Worm (Caenorhabditis elegans) whole organism, L4 larva: ENCODE results near the gene dhs-16.

Experiments used
- F10B5.3 ChIP-seq: sonication (generic microtip); optimal IDR thresholded peaks from 2 replicates; lab custom pipeline; 2016; ENCODE audit warnings: mild to moderate bottlenecking, missing genetic modification characterization, missing compliant biosample characterization
- F37D6.2 ChIP-seq: sonication (generic microtip); optimal IDR thresholded peaks from 2 replicates; lab custom pipeline; 2016; ENCODE audit warnings: mild to moderate bottlenecking, missing genetic modification characterization, missing compliant biosample characterization
- F49E8.2 ChIP-seq: sonication (generic microtip); optimal IDR thresholded peaks from 2 replicates; lab custom pipeline; 2016; ENCODE audit warnings: missing compliant biosample characterization, mild to moderate bottlenecking, missing genetic modification characterization, borderline replicate concordance
- T20F7.1 ChIP-seq: fragments of 200-800 bp; sonication (Bioruptor generic); optimal IDR thresholded peaks from 2 replicates; lab custom pipeline; 2018; ENCODE audit warnings: mild to moderate bottlenecking, missing genetic modification characterization, missing compliant biosample characterization
- Y105C5A.15 ChIP-seq: fragments of 200-800 bp; sonication (Bioruptor generic); IDR thresholded peaks from 2 replicates; pipeline ENCODE4 v1.3.6; 2022; ENCODE audit warnings: missing genetic modification characterization, missing compliant biosample characterization
- Y48G9A.11 ChIP-seq: fragments of 200-800 bp; sonication (Bioruptor generic); IDR thresholded peaks from 2 replicates; pipeline ENCODE4 v1.3.6; 2022; ENCODE audit warnings: missing genetic modification reagents, missing genetic modification characterization, missing compliant biosample characterization
- Y5F2A.4 ChIP-seq: fragments of 200-800 bp; sonication (Bioruptor generic); optimal IDR thresholded peaks from 2 replicates; lab custom pipeline; 2018; ENCODE audit warnings: mild to moderate bottlenecking, missing genetic modification characterization, missing compliant biosample characterization
- aly-2 ChIP-seq: sonication (generic microtip); optimal IDR thresholded peaks from 2 replicates; lab custom pipeline; 2018; ENCODE audit warnings: missing biosample characterization, missing genetic modification characterization
- arid-1 ChIP-seq: fragments of 200-800 bp; sonication (Bioruptor generic); conservative IDR thresholded peaks from 2 replicates; pipeline ENCODE4 v1.3.6; 2022; ENCODE audit warnings: missing genetic modification reagents, missing genetic modification characterization, missing compliant biosample characterization
- ceh-20 ChIP-seq: fragments of 200-800 bp; sonication (Bioruptor generic); IDR thresholded peaks from 2 replicates; pipeline ENCODE4 v1.3.6; 2022; ENCODE audit warnings: missing genetic modification reagents, missing genetic modification characterization, missing compliant biosample characterization
- ceh-28 ChIP-seq: fragments of 150-350 bp; optimal IDR thresholded peaks from 2 replicates; lab custom pipeline; 2014; ENCODE audit warnings: missing biosample characterization, missing genetic modification reagents, missing genetic modification characterization
- ceh-32 ChIP-seq: sonication (generic microtip); optimal IDR thresholded peaks from 2 replicates; lab custom pipeline; 2016; ENCODE audit warnings: mild to moderate bottlenecking, missing genetic modification characterization, missing compliant biosample characterization; ENCODE audit not compliant: poor library complexity
- ceh-44 ChIP-seq: fragments of 200-800 bp; sonication (Bioruptor generic); IDR thresholded peaks from 2 replicates; pipeline ENCODE4 v1.3.6; 2022; ENCODE audit warnings: missing genetic modification reagents, missing genetic modification characterization, missing compliant biosample characterization
- ceh-62 ChIP-seq: sonication (generic microtip); optimal IDR thresholded peaks from 2 replicates; lab custom pipeline; 2017; ENCODE audit warnings: missing biosample characterization, missing genetic modification characterization
- cey-2 ChIP-seq: sonication (generic microtip); optimal IDR thresholded peaks from 3 replicates; lab custom pipeline; 2017; ENCODE audit warnings: missing genetic modification characterization, mild to moderate bottlenecking, missing compliant biosample characterization, antibody characterized with exemption, borderline replicate concordance; ENCODE audit not compliant: insufficient read depth
- daf-12 ChIP-seq: fragments of 150-350 bp; optimal IDR thresholded peaks from 2 replicates; lab custom pipeline; 2014; ENCODE audit warnings: missing biosample characterization, missing genetic modification reagents, missing genetic modification characterization
- daf-19 ChIP-seq: fragments of 200-800 bp; sonication (Bioruptor generic); conservative IDR thresholded peaks from 2 replicates; pipeline ENCODE4 v1.3.6; 2022; ENCODE audit warnings: missing genetic modification characterization, missing compliant biosample characterization
- dmd-6 ChIP-seq: fragments of 200-800 bp; sonication (Bioruptor generic); IDR thresholded peaks from 2 replicates; pipeline ENCODE4 v1.3.6; 2022; ENCODE audit warnings: missing genetic modification reagents, missing genetic modification characterization, missing compliant biosample characterization
- dmd-9 ChIP-seq: fragments of 200-800 bp; sonication (Bioruptor generic); IDR thresholded peaks from 2 replicates; pipeline ENCODE4 v1.3.6; 2022; ENCODE audit warnings: missing genetic modification reagents, missing genetic modification characterization, missing compliant biosample characterization
- dpl-1 ChIP-seq: fragments of 150-350 bp; optimal IDR thresholded peaks from 2 replicates; lab custom pipeline; 2014; ENCODE audit warnings: missing biosample characterization, missing genetic modification reagents, missing genetic modification characterization
- duxl-1 ChIP-seq: sonication (generic microtip); optimal IDR thresholded peaks from 2 replicates; lab custom pipeline; 2016; ENCODE audit warnings: mild to moderate bottlenecking, missing genetic modification characterization, moderate library complexity, missing compliant biosample characterization; ENCODE audit not compliant: poor library complexity
- egl-27 ChIP-seq: sonication (generic microtip); optimal IDR thresholded peaks from 3 replicates; lab custom pipeline; 2017; ENCODE audit warnings: missing biosample characterization, missing genetic modification reagents, missing genetic modification characterization
- egl-43 ChIP-seq: fragments of 200-800 bp; sonication (Bioruptor generic); IDR thresholded peaks from 2 replicates; pipeline ENCODE4 v1.3.6; 2022; ENCODE audit warnings: missing genetic modification reagents, missing genetic modification characterization, missing compliant biosample characterization
- hif-1 ChIP-seq, 2 experiments: sonication (generic microtip); optimal IDR thresholded peaks; 2 replicates each; lab custom pipeline; 2016 to 2017; ENCODE audit warnings: missing compliant biosample characterization in 2 of 2, missing genetic modification characterization in 2 of 2, missing genetic modification reagents in 2 of 2, missing genotype in 2 of 2, mild to moderate bottlenecking in 1 of 2
- lim-7 ChIP-seq: fragments of 200-800 bp; sonication (Bioruptor generic); IDR thresholded peaks from 2 replicates; pipeline ENCODE4 v1.3.6; 2022; ENCODE audit warnings: missing genetic modification characterization, missing compliant biosample characterization
- lin-15B ChIP-seq: fragments of 150-350 bp; sonication (generic microtip); optimal IDR thresholded peaks from 3 replicates; lab custom pipeline; 2014; ENCODE audit warnings: missing biosample characterization, missing genetic modification characterization
- lir-3 ChIP-seq: sonication (generic microtip); optimal IDR thresholded peaks from 2 replicates; lab custom pipeline; 2016; ENCODE audit warnings: mild to moderate bottlenecking, missing genetic modification characterization, missing compliant biosample characterization
- mdt-29 ChIP-seq: fragments of 200-800 bp; sonication (Bioruptor generic); IDR thresholded peaks from 2 replicates; pipeline ENCODE4 v1.3.6; 2022; ENCODE audit warnings: missing genetic modification reagents, missing genetic modification characterization, missing compliant biosample characterization
- mep-1 ChIP-seq: fragments of 150-350 bp; sonication (generic microtip); optimal IDR thresholded peaks from 3 replicates; lab custom pipeline; 2014; ENCODE audit warnings: missing biosample characterization, missing genetic modification characterization
- mes-2 ChIP-seq: sonication (generic microtip); optimal IDR thresholded peaks from 2 replicates; lab custom pipeline; 2016; ENCODE audit warnings: missing genotype, mild to moderate bottlenecking, missing genetic modification characterization, missing compliant biosample characterization; ENCODE audit not compliant: poor library complexity, severe bottlenecking
- nhr-10 ChIP-seq: fragments of 150-350 bp; optimal IDR thresholded peaks from 2 replicates; lab custom pipeline; 2014; ENCODE audit warnings: missing biosample characterization, missing genetic modification characterization
- nhr-102 ChIP-seq: sonication (generic microtip); optimal IDR thresholded peaks from 2 replicates; lab custom pipeline; 2016; ENCODE audit warnings: mild to moderate bottlenecking, missing genetic modification characterization, moderate library complexity, missing compliant biosample characterization
- nhr-11 ChIP-seq: fragments of 150-350 bp; optimal IDR thresholded peaks from 2 replicates; lab custom pipeline; 2014; ENCODE audit warnings: missing biosample characterization, missing genetic modification characterization
- nhr-28 ChIP-seq: fragments of 150-350 bp; optimal IDR thresholded peaks from 2 replicates; lab custom pipeline; 2014; ENCODE audit warnings: missing biosample characterization, missing genetic modification characterization
- nhr-42 ChIP-seq: fragments of 200-800 bp; sonication (Bioruptor generic); IDR thresholded peaks from 2 replicates; pipeline ENCODE4 v1.3.6; 2022; ENCODE audit warnings: missing genetic modification characterization, missing compliant biosample characterization
- nhr-48 ChIP-seq: sonication (generic microtip); optimal IDR thresholded peaks from 2 replicates; lab custom pipeline; 2016; ENCODE audit warnings: mild to moderate bottlenecking, missing genetic modification characterization, missing compliant biosample characterization
- nhr-6 ChIP-seq: fragments of 150-350 bp; optimal IDR thresholded peaks from 2 replicates; lab custom pipeline; 2014; ENCODE audit warnings: missing biosample characterization, missing genetic modification characterization
- pha-4 ChIP-seq, 2 experiments: fragments of 150-350 bp in 1 of 2; fragments of 200-800 bp in 1 of 2; sonication (Bioruptor generic) in 1 of 2; IDR thresholded peaks in 1 of 2; optimal IDR thresholded peaks in 1 of 2; 2 replicates each; pipeline versions ENCODE4 v1.3.6 to Lab custom; 2014 to 2022; ENCODE audit warnings: missing genetic modification characterization in 2 of 2, missing genetic modification reagents in 2 of 2, missing biosample characterization in 1 of 2, missing compliant biosample characterization in 1 of 2
- pqm-1 ChIP-seq: sonication (generic microtip); optimal IDR thresholded peaks from 2 replicates; lab custom pipeline; 2017; ENCODE audit warnings: missing biosample characterization, missing genetic modification characterization
- set-16 ChIP-seq: fragments of 200-800 bp; sonication (Bioruptor generic); IDR thresholded peaks from 2 replicates; pipeline ENCODE4 v1.3.6; 2022; ENCODE audit warnings: missing genetic modification reagents, missing genetic modification characterization, missing compliant biosample characterization
- snpc-1.2 ChIP-seq: fragments of 200-800 bp; sonication (Bioruptor generic); IDR thresholded peaks from 2 replicates; pipeline ENCODE4 v1.3.6; 2022; ENCODE audit warnings: missing genetic modification reagents, missing genetic modification characterization, missing compliant biosample characterization
- snpc-4 ChIP-seq: fragments of 150-350 bp; optimal IDR thresholded peaks from 2 replicates; lab custom pipeline; 2014; ENCODE audit warnings: missing biosample characterization, missing genetic modification characterization
- tag-97 ChIP-seq: fragments of 200-800 bp; sonication (Bioruptor generic); IDR thresholded peaks from 2 replicates; pipeline ENCODE4 v1.3.6; 2022; ENCODE audit warnings: missing genetic modification characterization, missing compliant biosample characterization
- tra-1 ChIP-seq: fragments of 200-800 bp; sonication (Bioruptor generic); IDR thresholded peaks from 2 replicates; pipeline ENCODE4 v1.3.6; 2022; ENCODE audit warnings: missing genetic modification reagents, missing genetic modification characterization, missing compliant biosample characterization
- unc-62 ChIP-seq, 3 experiments: fragments of 150-350 bp in 1 of 3; sonication (generic microtip); optimal IDR thresholded peaks in 2 of 3; peaks in 1 of 3; 1 replicate in 1 of 3; 2 replicates in 2 of 3; lab custom pipeline; 2014 to 2017; ENCODE audit warnings: missing biosample characterization in 3 of 3, missing genetic modification characterization in 3 of 3, missing genetic modification reagents in 3 of 3, missing genotype in 1 of 3
- zag-1 ChIP-seq: fragments of 150-350 bp; optimal IDR thresholded peaks from 2 replicates; lab custom pipeline; 2014; ENCODE audit warnings: missing biosample characterization, missing genetic modification characterization
- zfp-3 ChIP-seq: fragments of 200-800 bp; sonication (Bioruptor generic); conservative IDR thresholded peaks from 2 replicates; pipeline ENCODE4 v1.3.6; 2022; ENCODE audit warnings: missing genetic modification reagents, missing genetic modification characterization, missing compliant biosample characterization

The dhs-16 gene

ce11 chrV:5990383-5990782 lies 6.8 kb downstream of the dhs-16 start, which contains the start of gene fut-8:
Gene fut-8, minus strand, starts transcription at chrV:5990483.
- peak in 1 of 2 experiments; percentile 1 for TF ChIP-seq unc-62 (GFP tag; optimal IDR thresholded peaks at IDR 0.05 in 1 of 2; lab: Kevin White, UChicago)
- no peak for TF ChIP-seq unc-62 (tag; optimal IDR thresholded peaks at IDR 0.05; lab: Kevin White, UChicago)
- no peak for TF ChIP-seq dpl-1 (GFP tag; lab: Kevin White, UChicago)

- TF ChIP-seq nhr-48 (tag; lab: Kevin White, UChicago) (peak; percentile 37), aly-2 (no peak), snpc-1.2 (GFP tag; lab: Robert Waterston, UW) (no peak), T20F7.1 (GFP tag; lab: Kevin White, UChicago) (peak; percentile 30), F49E8.2 (tag; lab: Kevin White, UChicago) (no peak), ceh-28 (tag; lab: Kevin White, UChicago) (peak; percentile 27), lir-3 (tag; lab: Kevin White, UChicago) (no peak), pha-4 (GFP tag; IDR thresholded peaks at IDR 0.05; lab: Robert Waterston, UW) (no peak), pha-4 (tag; optimal IDR thresholded peaks at IDR 0.05; lab: Kevin White, UChicago) (no peak), zfp-3 (GFP tag; lab: Robert Waterston, UW) (no peak), tra-1 (GFP tag; lab: Robert Waterston, UW) (no peak), set-16 (GFP tag; lab: Robert Waterston, UW) (no peak), nhr-11 (peak; percentile 67), dmd-9 (GFP tag; lab: Robert Waterston, UW) (no peak), ceh-44 (GFP tag; lab: Robert Waterston, UW) (no peak), ceh-32 (no peak), Y48G9A.11 (no peak), dmd-6 (GFP tag; lab: Robert Waterston, UW) (peak; percentile 65), pqm-1 (tag; lab: Kevin White, UChicago) (peak; percentile 61), Y105C5A.15 (no peak), lin-15B (tag; lab: Kevin White, UChicago) (no peak), cey-2 (tag; lab: Kevin White, UChicago) (no peak), nhr-102 (tag; lab: Kevin White, UChicago) (no peak), mes-2 (tag; lab: Kevin White, UChicago) (no peak), egl-43 (GFP tag; lab: Robert Waterston, UW) (no peak), lim-7 (no peak), daf-19 (no peak), ceh-20 (GFP tag; lab: Robert Waterston, UW) (peak; percentile 49; the same call in 1 of the 2 replicates), nhr-28 (tag; lab: Kevin White, UChicago) (peak; percentile 80), F37D6.2 (tag; lab: Kevin White, UChicago) (no peak), snpc-4 (no peak), Y5F2A.4 (no peak), mdt-29 (GFP tag; lab: Robert Waterston, UW) (no peak), tag-97 (no peak), F10B5.3 (no peak), nhr-6 (tag; lab: Kevin White, UChicago) (no peak), ceh-62 (tag; lab: Kevin White, UChicago) (no peak), egl-27 (no peak), duxl-1 (tag; lab: Kevin White, UChicago) (no peak), mep-1 (tag; lab: Kevin White, UChicago) (peak; percentile 67), nhr-42 (GFP tag; lab: Robert Waterston, UW) (no peak), daf-12 (no peak), hif-1 (tag; optimal IDR thresholded peaks at IDR 0.05; lab: Kevin White, UChicago) (peak in 1 of 2 experiments; percentile 7), nhr-10 (tag; lab: Kevin White, UChicago) (no peak), arid-1 (GFP tag; lab: Robert Waterston, UW) (no peak), zag-1 (tag; lab: Kevin White, UChicago) (no peak)
These were observed 8.0 kb downstream of the dhs-16 start for ce11 chrV:5991490-5992069.
